Fruit fly (Drosophila melanogaster): ENCODE data around the gene Lsd-2.

Gene Lsd-2

dm6 chrX:15076038-15076575, at the start of gene Lsd-2 (continued):
- TF ChIP-seq CG10274 (GFP tag; optimal IDR thresholded peaks at IDR 0.05), result no peak
- no peak for TF ChIP-seq inv (GFP tag; IDR thresholded peaks at IDR 0.05; ENCODE audit: partially characterized antibody)
- TF ChIP-seq kah (GFP tag; optimal IDR thresholded peaks at IDR 0.05), result no peak
- no peak for TF ChIP-seq Atf-2 (GFP tag; optimal IDR thresholded peaks at IDR 0.05)
- peak; percentile 17; the same call in 1 of the 2 replicates for TF ChIP-seq CG13287 (GFP tag; IDR thresholded peaks at IDR 0.05; ENCODE audit: partially characterized antibody)
- TF ChIP-seq Dll (GFP tag; IDR thresholded peaks at IDR 0.05; ENCODE audit: partially characterized antibody), result no peak
- TF ChIP-seq Neu2 (GFP tag; optimal IDR thresholded peaks at IDR 0.05; ENCODE audit: borderline replicate concordance), result no peak
- TF ChIP-seq CG1647 (GFP tag; optimal IDR thresholded peaks at IDR 0.05), result peak; percentile 15
- no peak for TF ChIP-seq CG8478 (optimal IDR thresholded peaks at IDR 0.05)
- no peak for TF ChIP-seq dmrt11E (tag; optimal IDR thresholded peaks at IDR 0.05)
- TF ChIP-seq CG12219 (GFP tag; optimal IDR thresholded peaks at IDR 0.05), result no peak
- no peak for TF ChIP-seq CG3838 (GFP tag; optimal IDR thresholded peaks at IDR 0.05)
- no peak for TF ChIP-seq CG6654 (GFP tag; optimal IDR thresholded peaks at IDR 0.05)
- no peak for TF ChIP-seq CG16815 (GFP tag; optimal IDR thresholded peaks at IDR 0.05)
- no peak for TF ChIP-seq hth (optimal IDR thresholded peaks at IDR 0.05)
- no peak for TF ChIP-seq Myb (GFP tag; optimal IDR thresholded peaks at IDR 0.05)
- no peak for TF ChIP-seq CG8281 (tag; optimal IDR thresholded peaks at IDR 0.05)
- peak; percentile 29 for TF ChIP-seq CG15696 (tag; optimal IDR thresholded peaks at IDR 0.05)
- no peak for TF ChIP-seq Gsc (GFP tag; IDR thresholded peaks at IDR 0.05)
- TF ChIP-seq gcm (GFP tag; optimal IDR thresholded peaks at IDR 0.05), result no peak
- TF ChIP-seq CG10209 (GFP tag; optimal IDR thresholded peaks at IDR 0.05), result no peak
- TF ChIP-seq Nf-YA (GFP tag; IDR thresholded peaks at IDR 0.05), result no peak
- no peak for TF ChIP-seq CG17328 (GFP tag; IDR thresholded peaks at IDR 0.05)
- TF ChIP-seq Dref (GFP tag; IDR thresholded peaks at IDR 0.05), result no peak
- TF ChIP-seq zf30C (GFP tag; optimal IDR thresholded peaks at IDR 0.05), result no peak
- no peak for TF ChIP-seq CG6175 (GFP tag; IDR thresholded peaks at IDR 0.05)
- TF ChIP-seq corto (GFP tag; optimal IDR thresholded peaks at IDR 0.05), result no peak
- TF ChIP-seq CG42726 (GFP tag; IDR thresholded peaks at IDR 0.05; ENCODE audit: partially characterized antibody), result peak; percentile 50; the same call in 1 of the 2 replicates
- TF ChIP-seq gro (GFP tag; optimal IDR thresholded peaks at IDR 0.05), result peak; percentile 78
- TF ChIP-seq CG2199 (GFP tag; IDR thresholded peaks at IDR 0.05), result no peak
- TF ChIP-seq ssp (GFP tag; IDR thresholded peaks at IDR 0.05), result no peak
- peak; percentile 39 for TF ChIP-seq cg (GFP tag; optimal IDR thresholded peaks at IDR 0.05)
- TF ChIP-seq Dek (tag; optimal IDR thresholded peaks at IDR 0.05), result no peak
- TF ChIP-seq ash1 (GFP tag; optimal IDR thresholded peaks at IDR 0.05), result no peak
- TF ChIP-seq CG17612 (GFP tag; IDR thresholded peaks at IDR 0.05), result no peak
- peak; percentile 46 for TF ChIP-seq CG30403 (GFP tag; optimal IDR thresholded peaks at IDR 0.05)
- TF ChIP-seq hkb (optimal IDR thresholded peaks at IDR 0.05), result no peak
- TF ChIP-seq hkb (GFP tag; IDR thresholded peaks at IDR 0.05), result peak; percentile 46; the same call in 1 of the 2 replicates
- TF ChIP-seq repo (GFP tag; optimal IDR thresholded peaks at IDR 0.05), result peak; percentile 9
- TF ChIP-seq Fer2 (tag; optimal IDR thresholded peaks at IDR 0.05), result no peak
- TF ChIP-seq trem (tag; optimal IDR thresholded peaks at IDR 0.05), result no peak
- no peak for TF ChIP-seq btn (GFP tag; optimal IDR thresholded peaks at IDR 0.05)
- TF ChIP-seq CG13296 (GFP tag; optimal IDR thresholded peaks at IDR 0.05), result no peak
- peak; percentile 0 for TF ChIP-seq NfI (GFP tag; optimal IDR thresholded peaks at IDR 0.05)
- TF ChIP-seq dmrt99B (tag; optimal IDR thresholded peaks at IDR 0.05), result no peak
- TF ChIP-seq Doc3 (GFP tag; IDR thresholded peaks at IDR 0.05; ENCODE audit: partially characterized antibody), result no peak
- no peak for TF ChIP-seq CG4424 (GFP tag; optimal IDR thresholded peaks at IDR 0.05)
- no peak for TF ChIP-seq fru (optimal IDR thresholded peaks at IDR 0.05)
- no peak for TF ChIP-seq CTCF (GFP tag; optimal IDR thresholded peaks at IDR 0.05)
- TF ChIP-seq CG11723 (GFP tag; optimal IDR thresholded peaks at IDR 0.05), result no peak
- TF ChIP-seq knrl (GFP tag; IDR thresholded peaks at IDR 0.05; ENCODE audit: partially characterized antibody), result no peak
- TF ChIP-seq CG7786 (GFP tag; optimal IDR thresholded peaks at IDR 0.05), result peak; percentile 5
